Worm (Caenorhabditis elegans) whole organism, late embryonic: ENCODE measurements around the gene R05G6.5.

Source experiments
- F13H6.1 ChIP-seq: sonication (generic microtip); optimal IDR thresholded peaks from 2 replicates; lab custom pipeline; 2016; ENCODE audit warnings: missing genetic modification characterization, missing compliant biosample characterization
- K02D7.2 ChIP-seq: sonication (generic microtip); optimal IDR thresholded peaks from 2 replicates; lab custom pipeline; 2017; ENCODE audit warnings: mild to moderate bottlenecking, missing genetic modification characterization, missing compliant biosample characterization
- K09A11.1 ChIP-seq: sonication (generic microtip); optimal IDR thresholded peaks from 2 replicates; lab custom pipeline; 2017; ENCODE audit warnings: antibody characterized with exemption, mild to moderate bottlenecking, missing genetic modification characterization, missing compliant biosample characterization; ENCODE audit not compliant: insufficient read depth
- T23F11.4 ChIP-seq: fragments of 200-800 bp; sonication (Bioruptor generic); optimal IDR thresholded peaks from 2 replicates; lab custom pipeline; 2018; ENCODE audit warnings: mild to moderate bottlenecking, missing genetic modification characterization, missing compliant biosample characterization
- Y22D7AL.16 ChIP-seq: sonication (generic microtip); optimal IDR thresholded peaks from 2 replicates; lab custom pipeline; 2016; ENCODE audit warnings: missing genetic modification characterization, missing compliant biosample characterization
- ceh-14 ChIP-seq: sonication (generic microtip); optimal IDR thresholded peaks from 2 replicates; lab custom pipeline; 2016; ENCODE audit warnings: missing genotype, missing genetic modification characterization, missing compliant biosample characterization
- ceh-18 ChIP-seq: sonication (generic microtip); optimal IDR thresholded peaks from 2 replicates; lab custom pipeline; 2016; ENCODE audit warnings: missing genetic modification characterization, missing compliant biosample characterization
- ceh-19 ChIP-seq: fragments of 200-800 bp; sonication (Bioruptor generic); optimal IDR thresholded peaks from 2 replicates; lab custom pipeline; 2018; ENCODE audit warnings: mild to moderate bottlenecking, missing genetic modification characterization, missing compliant biosample characterization
- ceh-22 ChIP-seq: sonication (generic microtip); optimal IDR thresholded peaks from 2 replicates; lab custom pipeline; 2017; ENCODE audit warnings: missing biosample characterization, missing genetic modification characterization
- ceh-34 ChIP-seq: sonication (generic microtip); optimal IDR thresholded peaks from 2 replicates; lab custom pipeline; 2016; ENCODE audit warnings: mild to moderate bottlenecking, missing genetic modification characterization, missing compliant biosample characterization
- ceh-45 ChIP-seq: fragments of 200-800 bp; sonication (Bioruptor generic); IDR thresholded peaks from 2 replicates; pipeline ENCODE4 v1.3.6; 2022; ENCODE audit warnings: missing genetic modification reagents, missing genetic modification characterization, missing compliant biosample characterization
- ceh-6 ChIP-seq: fragments of 200-800 bp; sonication (Bioruptor generic); optimal IDR thresholded peaks from 2 replicates; lab custom pipeline; 2018; ENCODE audit warnings: mild to moderate bottlenecking, missing genetic modification characterization, missing compliant biosample characterization
- che-1 ChIP-seq: sonication (generic microtip); optimal IDR thresholded peaks from 2 replicates; lab custom pipeline; 2016; ENCODE audit warnings: mild to moderate bottlenecking, missing genetic modification characterization, missing compliant biosample characterization
- elt-4 ChIP-seq: sonication (generic microtip); optimal IDR thresholded peaks from 2 replicates; lab custom pipeline; 2016; ENCODE audit warnings: missing genetic modification characterization, missing compliant biosample characterization
- ets-4 ChIP-seq: sonication (generic microtip); optimal IDR thresholded peaks from 2 replicates; lab custom pipeline; 2016; ENCODE audit warnings: missing genetic modification characterization, missing compliant biosample characterization
- fax-1 ChIP-seq: sonication (generic microtip); optimal IDR thresholded peaks from 2 replicates; lab custom pipeline; 2016; ENCODE audit warnings: missing genotype, missing genetic modification characterization, missing compliant biosample characterization
- gmeb-2 ChIP-seq: sonication (generic microtip); optimal IDR thresholded peaks from 2 replicates; lab custom pipeline; 2016; ENCODE audit warnings: missing genetic modification characterization, inconsistent platforms, missing compliant biosample characterization
- hlh-8 ChIP-seq: sonication (generic microtip); optimal IDR thresholded peaks from 2 replicates; lab custom pipeline; 2016; ENCODE audit warnings: missing genotype, missing genetic modification characterization, missing compliant biosample characterization
- lim-6 ChIP-seq: sonication (generic microtip); optimal IDR thresholded peaks from 2 replicates; lab custom pipeline; 2016; ENCODE audit warnings: missing genetic modification characterization, missing compliant biosample characterization
- lin-11 ChIP-seq: fragments of 200-800 bp; sonication (Bioruptor generic); optimal IDR thresholded peaks from 2 replicates; lab custom pipeline; 2018; ENCODE audit warnings: mild to moderate bottlenecking, missing genetic modification characterization, missing compliant biosample characterization
- madf-2 ChIP-seq: sonication (generic microtip); optimal IDR thresholded peaks from 2 replicates; lab custom pipeline; 2017; ENCODE audit warnings: missing genetic modification characterization, missing compliant biosample characterization
- mec-3 ChIP-seq: sonication (generic microtip); optimal IDR thresholded peaks from 2 replicates; lab custom pipeline; 2016; ENCODE audit warnings: borderline replicate concordance, missing genetic modification characterization, missing compliant biosample characterization
- nfya-1 ChIP-seq: sonication (generic microtip); optimal IDR thresholded peaks from 2 replicates; lab custom pipeline; 2017; ENCODE audit warnings: missing genetic modification characterization, mild to moderate bottlenecking, missing compliant biosample characterization, antibody characterized with exemption, moderate library complexity
- nhr-11 ChIP-seq: fragments of 150-350 bp; optimal IDR thresholded peaks from 2 replicates; lab custom pipeline; 2014; ENCODE audit warnings: missing biosample characterization, missing genetic modification characterization
- npax-4 ChIP-seq: sonication (generic microtip); optimal IDR thresholded peaks from 2 replicates; lab custom pipeline; 2016; ENCODE audit warnings: missing genetic modification characterization, missing compliant biosample characterization
- pag-3 ChIP-seq: sonication (generic microtip); optimal IDR thresholded peaks from 2 replicates; lab custom pipeline; 2016; ENCODE audit warnings: missing compliant biosample characterization, missing genetic modification characterization, borderline replicate concordance
- pha-2 ChIP-seq: sonication (generic microtip); optimal IDR thresholded peaks from 2 replicates; lab custom pipeline; 2017; ENCODE audit warnings: mild to moderate bottlenecking, missing genetic modification characterization, missing compliant biosample characterization
- pha-4 ChIP-seq: fragments of 150-350 bp; optimal IDR thresholded peaks from 2 replicates; lab custom pipeline; 2018; ENCODE audit warnings: missing biosample characterization, missing genetic modification reagents, missing genetic modification characterization
- ref-2 ChIP-seq: sonication (generic microtip); optimal IDR thresholded peaks from 2 replicates; lab custom pipeline; 2016; ENCODE audit warnings: missing genetic modification characterization, missing compliant biosample characterization
- rnt-1 ChIP-seq: sonication (generic microtip); optimal IDR thresholded peaks from 2 replicates; lab custom pipeline; 2016; ENCODE audit warnings: missing genetic modification characterization, missing compliant biosample characterization
- sdc-2 ChIP-seq: sonication (generic microtip); optimal IDR thresholded peaks from 2 replicates; lab custom pipeline; 2016; ENCODE audit warnings: missing genotype, missing genetic modification characterization, missing compliant biosample characterization
- syd-9 ChIP-seq: sonication (generic microtip); optimal IDR thresholded peaks from 2 replicates; lab custom pipeline; 2016; ENCODE audit warnings: mild to moderate bottlenecking, missing genetic modification characterization, moderate library complexity, missing compliant biosample characterization
- tbx-2 ChIP-seq: sonication (generic microtip); optimal IDR thresholded peaks from 2 replicates; lab custom pipeline; 2016; ENCODE audit warnings: missing genetic modification characterization, missing compliant biosample characterization
- unc-42 ChIP-seq: sonication (generic microtip); optimal IDR thresholded peaks from 2 replicates; lab custom pipeline; 2016; ENCODE audit warnings: missing genotype, missing genetic modification characterization, missing compliant biosample characterization
- zip-5 ChIP-seq: sonication (generic microtip); optimal IDR thresholded peaks from 2 replicates; lab custom pipeline; 2016; ENCODE audit warnings: missing genetic modification characterization, missing compliant biosample characterization

R05G6.5 gene

ce11 chrIV:7542485-7543001 is 34.4 kb downstream of the R05G6.5 start, which contains the start of gene R05G6.10:
R05G6.10 (minus strand) TSS chrIV:7542535.
- TF ChIP-seq rnt-1 (tag; lab: Kevin White, UChicago) (no peak), unc-42 (tag; lab: Kevin White, UChicago) (peak; percentile 92), K09A11.1 (tag; lab: Kevin White, UChicago) (no peak), che-1 (tag; lab: Kevin White, UChicago) (no peak)

- TF ChIP-seq ets-4 (tag; lab: Kevin White, UChicago) (no peak), unc-42 (tag; lab: Kevin White, UChicago) (no peak), lim-6 (tag; lab: Kevin White, UChicago) (no peak), ceh-19 (GFP tag; lab: Kevin White, UChicago) (no peak), tbx-2 (no peak), che-1 (tag; lab: Kevin White, UChicago) (no peak), nhr-11 (tag; lab: Kevin White, UChicago) (no peak), gmeb-2 (no peak), ref-2 (tag; lab: Kevin White, UChicago) (no peak), lin-11 (tag; lab: Kevin White, UChicago) (no peak)
Measured at ce11 chrIV:7543662-7544061, 35.5 kb downstream of the R05G6.5 start.

ce11 chrIV:7547843-7548578 is 39.8 kb downstream of the R05G6.5 start, which contains the start of the genes cdd-2 and oef-1:
cdd-2 (minus strand) TSS chrIV:7547893.
oef-1 (plus strand) TSS chrIV:7548417.
- TF ChIP-seq sdc-2 (tag; lab: Kevin White, UChicago) (no peak), ceh-14 (tag; lab: Kevin White, UChicago) (no peak), pha-4 (tag; lab: Kevin White, UChicago) (no peak), elt-4 (tag; lab: Kevin White, UChicago) (no peak), ceh-22 (tag; lab: Kevin White, UChicago) (no peak), ceh-45 (GFP tag; lab: Robert Waterston, UW) (no peak), nhr-11 (tag; lab: Kevin White, UChicago) (no peak), che-1 (tag; lab: Kevin White, UChicago) (no peak), rnt-1 (tag; lab: Kevin White, UChicago) (no peak), hlh-8 (tag; lab: Kevin White, UChicago) (no peak), madf-2 (tag; lab: Kevin White, UChicago) (no peak), pag-3 (tag; lab: Kevin White, UChicago) (no peak), K02D7.2 (tag; lab: Kevin White, UChicago) (no peak), zip-5 (tag; lab: Kevin White, UChicago) (no peak), mec-3 (tag; lab: Kevin White, UChicago) (no peak), ceh-34 (tag; lab: Kevin White, UChicago) (no peak), ceh-6 (GFP tag; lab: Kevin White, UChicago) (no peak), F13H6.1 (tag; lab: Kevin White, UChicago) (no peak), fax-1 (tag; lab: Kevin White, UChicago) (no peak), nfya-1 (tag; lab: Kevin White, UChicago) (no peak)
- TF ChIP-seq, all 69 proteins: peak for 0

- TF ChIP-seq npax-4 (tag; lab: Kevin White, UChicago): no peak
- no peak for TF ChIP-seq che-1 (tag; lab: Kevin White, UChicago)
- peak; percentile 1 for TF ChIP-seq tbx-2
- TF ChIP-seq zip-5 (tag; lab: Kevin White, UChicago): no peak
Measured at ce11 chrIV:7549844-7550243, 41.7 kb downstream of the R05G6.5 start.

ce11 chrIV:7550445-7550844 is 42.3 kb downstream of the R05G6.5 start, which contains the start of gene pam-1:
pam-1 (minus strand) TSS chrIV:7550812.
- TF ChIP-seq F13H6.1 (tag; lab: Kevin White, UChicago) (no peak), ceh-18 (tag; lab: Kevin White, UChicago) (no peak), fax-1 (tag; lab: Kevin White, UChicago) (no peak), npax-4 (tag; lab: Kevin White, UChicago) (no peak), Y22D7AL.16 (tag; lab: Kevin White, UChicago) (no peak), hlh-8 (tag; lab: Kevin White, UChicago) (no peak), syd-9 (no peak), pha-2 (tag; lab: Kevin White, UChicago) (no peak), T23F11.4 (GFP tag; lab: Kevin White, UChicago) (no peak)
- TF ChIP-seq, all 69 proteins: peak for 0
